Fruit fly (Drosophila melanogaster) whole organism, embryonic: ENCODE measurements around the gene CG32568.

Experiments
- ATbp ChIP-seq: fragments of 200-800 bp; sonication (Bioruptor generic); optimal IDR thresholded peaks from 2 replicates; lab custom pipeline; 2017; ENCODE audit warnings: missing biosample characterization, mild to moderate bottlenecking, missing genetic modification characterization, missing genetic modification reagents
- Antp ChIP-seq: fragments of 200-800 bp; sonication (Bioruptor generic); optimal IDR thresholded peaks from 3 replicates; lab custom pipeline; 2016; ENCODE audit warnings: missing biosample characterization, missing genetic modification characterization
- Bdp1 ChIP-seq: fragments of 200-800 bp; sonication (Bioruptor generic); optimal IDR thresholded peaks from 3 replicates; lab custom pipeline; 2016; ENCODE audit warnings: missing biosample characterization, missing genetic modification characterization
- Bgb ChIP-seq: fragments of 200-800 bp; sonication (Bioruptor generic); IDR thresholded peaks from 2 replicates; pipeline ENCODE4 v1.3.6; 2022; ENCODE audit warnings: missing biosample characterization, missing genetic modification characterization; ENCODE audit not compliant: partially characterized antibody
- BtbVII ChIP-seq: fragments of 200-800 bp; sonication (Bioruptor generic); optimal IDR thresholded peaks from 3 replicates; lab custom pipeline; 2017; ENCODE audit warnings: missing biosample characterization, mild to moderate bottlenecking, missing genetic modification characterization
- CG10209 ChIP-seq: fragments of 200-800 bp; sonication (Bioruptor generic); optimal IDR thresholded peaks from 3 replicates; lab custom pipeline; 2017; ENCODE audit warnings: missing biosample characterization, mild to moderate bottlenecking, missing genetic modification characterization, missing genetic modification reagents
- CG10274 ChIP-seq: fragments of 200-800 bp; sonication (Bioruptor generic); optimal IDR thresholded peaks from 3 replicates; lab custom pipeline; 2017; ENCODE audit warnings: missing biosample characterization, mild to moderate bottlenecking, missing genetic modification characterization
- CG10366 ChIP-seq: fragments of 200-800 bp; sonication (Bioruptor generic); IDR thresholded peaks from 2 replicates; pipeline ENCODE4 v1.3.6; 2022; ENCODE audit warnings: missing biosample characterization, missing genetic modification characterization
- CG11560 ChIP-seq: fragments of 200-800 bp; sonication (Bioruptor generic); IDR thresholded peaks from 3 replicates; pipeline ENCODE4 v1.3.6; 2022; ENCODE audit warnings: missing biosample characterization, missing genetic modification characterization
- CG12104 ChIP-seq: fragments of 200-800 bp; sonication (Bioruptor generic); optimal IDR thresholded peaks from 3 replicates; lab custom pipeline; 2016; ENCODE audit warnings: missing biosample characterization, missing genetic modification characterization
- CG12391 ChIP-seq: fragments of 200-800 bp; sonication (Bioruptor generic); optimal IDR thresholded peaks from 3 replicates; lab custom pipeline; 2018; ENCODE audit warnings: missing biosample characterization, mild to moderate bottlenecking, missing genetic modification characterization, moderate library complexity
- CG13424 ChIP-seq: fragments of 200-800 bp; sonication (Bioruptor generic); optimal IDR thresholded peaks from 2 replicates; lab custom pipeline; 2019; ENCODE audit warnings: missing biosample characterization, mild to moderate bottlenecking, missing genetic modification characterization, moderate library complexity
- CG13624 ChIP-seq: fragments of 200-800 bp; sonication (Bioruptor generic); optimal IDR thresholded peaks from 2 replicates; lab custom pipeline; 2016; ENCODE audit warnings: missing biosample characterization, missing genetic modification characterization
- CG15269 ChIP-seq: fragments of 200-800 bp; sonication (Bioruptor generic); optimal IDR thresholded peaks from 2 replicates; lab custom pipeline; 2018; ENCODE audit warnings: missing biosample characterization, mild to moderate bottlenecking, missing genetic modification characterization, moderate library complexity
- CG15696 ChIP-seq: fragments of 200-800 bp; sonication (Bioruptor generic); optimal IDR thresholded peaks from 2 replicates; lab custom pipeline; 2019; ENCODE audit warnings: missing biosample characterization, mild to moderate bottlenecking, missing genetic modification characterization, moderate library complexity
- CG1647 ChIP-seq: fragments of 200-800 bp; sonication (Bioruptor generic); optimal IDR thresholded peaks from 3 replicates; lab custom pipeline; 2016; ENCODE audit warnings: missing biosample characterization, missing genetic modification characterization
- CG16779 ChIP-seq: fragments of 200-800 bp; sonication (Bioruptor generic); IDR thresholded peaks from 2 replicates; pipeline ENCODE4 v1.3.6; 2022; ENCODE audit warnings: missing biosample characterization, missing genetic modification characterization
- CG17328 ChIP-seq: fragments of 200-800 bp; sonication (Bioruptor generic); IDR thresholded peaks from 2 replicates; pipeline ENCODE4 v1.3.6; 2022; ENCODE audit warnings: missing biosample characterization, missing genetic modification characterization
- CG17612 ChIP-seq: fragments of 200-800 bp; sonication (Bioruptor generic); IDR thresholded peaks from 2 replicates; pipeline ENCODE4 v1.3.6; 2022; ENCODE audit warnings: missing biosample characterization, missing genetic modification characterization
- CG17829 ChIP-seq: fragments of 200-800 bp; optimal IDR thresholded peaks from 2 replicates; lab custom pipeline; 2019; ENCODE audit warnings: missing biosample characterization, mild to moderate bottlenecking, missing genetic modification characterization, moderate library complexity
- CG2116 ChIP-seq: fragments of 200-800 bp; sonication (Bioruptor generic); optimal IDR thresholded peaks from 3 replicates; lab custom pipeline; 2018; ENCODE audit warnings: missing biosample characterization, mild to moderate bottlenecking, missing genetic modification characterization
- CG2202 ChIP-seq: fragments of 200-800 bp; sonication (Bioruptor generic); optimal IDR thresholded peaks from 2 replicates; lab custom pipeline; 2018; ENCODE audit warnings: missing biosample characterization, mild to moderate bottlenecking, missing genetic modification characterization
- CG2875 ChIP-seq: fragments of 200-800 bp; sonication (Bioruptor generic); optimal IDR thresholded peaks from 2 replicates; lab custom pipeline; 2017; ENCODE audit warnings: missing biosample characterization, mild to moderate bottlenecking, missing genetic modification characterization, missing genetic modification reagents
- CG30020 ChIP-seq: fragments of 200-800 bp; optimal IDR thresholded peaks from 2 replicates; lab custom pipeline; 2019; ENCODE audit warnings: missing biosample characterization, mild to moderate bottlenecking, missing genetic modification characterization, moderate library complexity
- CG4328 ChIP-seq: fragments of 200-800 bp; sonication (Bioruptor generic); optimal IDR thresholded peaks from 3 replicates; lab custom pipeline; 2017; ENCODE audit warnings: missing biosample characterization, missing genetic modification reagents, missing genetic modification characterization
- CG4854 ChIP-seq: fragments of 200-800 bp; sonication (Bioruptor generic); optimal IDR thresholded peaks from 2 replicates; lab custom pipeline; 2016; ENCODE audit warnings: missing biosample characterization, missing genetic modification characterization, inconsistent platforms
- D19B ChIP-seq: fragments of 200-800 bp; sonication (Bioruptor generic); optimal IDR thresholded peaks from 2 replicates; lab custom pipeline; 2017; ENCODE audit warnings: missing biosample characterization, mild to moderate bottlenecking, missing genetic modification characterization
- Dad ChIP-seq: fragments of 200-800 bp; sonication (Bioruptor generic); optimal IDR thresholded peaks from 3 replicates; lab custom pipeline; 2016; ENCODE audit warnings: missing biosample characterization, missing genetic modification characterization
- Hand ChIP-seq: fragments of 200-800 bp; sonication (Bioruptor generic); optimal IDR thresholded peaks from 2 replicates; lab custom pipeline; 2017; ENCODE audit warnings: mild to moderate bottlenecking, missing biosample characterization, missing genetic modification reagents, missing genetic modification characterization
- Jarid2 ChIP-seq: fragments of 200-800 bp; sonication (Bioruptor generic); optimal IDR thresholded peaks from 3 replicates; lab custom pipeline; 2017; ENCODE audit warnings: mild to moderate bottlenecking, missing biosample characterization, missing genetic modification reagents, missing genetic modification characterization
- Mrtf ChIP-seq: fragments of 200-800 bp; sonication (Bioruptor generic); IDR thresholded peaks from 3 replicates; pipeline ENCODE4 v1.3.6; 2022; ENCODE audit warnings: missing biosample characterization, missing genetic modification characterization
- NFAT ChIP-seq: fragments of 200-800 bp; sonication (Bioruptor generic); IDR thresholded peaks from 2 replicates; pipeline ENCODE4 v1.3.6; 2022; ENCODE audit warnings: missing biosample characterization, missing genetic modification characterization
- Scr ChIP-seq: fragments of 200-800 bp; sonication (Bioruptor generic); IDR thresholded peaks from 2 replicates; pipeline ENCODE4 v1.3.6; 2022; ENCODE audit warnings: missing biosample characterization, missing genetic modification characterization; ENCODE audit not compliant: partially characterized antibody
- Sin3A ChIP-seq: fragments of >200 bp; optimal IDR thresholded peaks from 2 replicates; lab custom pipeline; 2018
- ara ChIP-seq: fragments of 200-800 bp; sonication (Bioruptor generic); IDR thresholded peaks from 2 replicates; pipeline ENCODE4 v1.3.6; 2022; ENCODE audit warnings: missing biosample characterization, missing genetic modification characterization
- btn ChIP-seq: fragments of 200-800 bp; sonication (Bioruptor generic); optimal IDR thresholded peaks from 2 replicates; lab custom pipeline; 2016; ENCODE audit warnings: missing biosample characterization, missing genetic modification characterization
- chif ChIP-seq, 2 experiments: fragments of 200-800 bp; sonication (Bioruptor generic); optimal IDR thresholded peaks; 3 replicates each; lab custom pipeline; 2016; ENCODE audit warnings: missing biosample characterization in 2 of 2, missing genetic modification characterization in 2 of 2
- chinmo ChIP-seq: fragments of 200-800 bp; sonication (Bioruptor generic); IDR thresholded peaks from 4 replicates; pipeline ENCODE4 v1.3.6; 2022; ENCODE audit warnings: missing biosample characterization, missing genetic modification characterization; ENCODE audit not compliant: partially characterized antibody
- crc ChIP-seq: fragments of 200-800 bp; sonication (Bioruptor generic); optimal IDR thresholded peaks from 2 replicates; lab custom pipeline; 2016; ENCODE audit warnings: missing biosample characterization, missing genetic modification characterization
- esg ChIP-seq: fragments of 200-800 bp; sonication (Bioruptor generic); conservative IDR thresholded peaks from 2 replicates; pipeline ENCODE4 v1.3.6; 2022; ENCODE audit warnings: missing biosample characterization, missing genetic modification characterization
- gce ChIP-seq: fragments of 200-800 bp; sonication (Bioruptor generic); IDR thresholded peaks from 3 replicates; pipeline ENCODE4 v1.3.6; 2022; ENCODE audit warnings: missing biosample characterization, missing genetic modification characterization
- gfzf ChIP-seq: fragments of 200-800 bp; sonication (Bioruptor generic); optimal IDR thresholded peaks from 2 replicates; lab custom pipeline; 2016; ENCODE audit warnings: missing biosample characterization, mild to moderate bottlenecking, missing genetic modification characterization, moderate library complexity
- gsb ChIP-seq: fragments of 200-800 bp; sonication (Bioruptor generic); IDR thresholded peaks from 2 replicates; pipeline ENCODE4 v1.3.6; 2022; ENCODE audit warnings: missing biosample characterization, missing genetic modification characterization
- hth ChIP-seq: fragments of >200 bp; optimal IDR thresholded peaks from 2 replicates; lab custom pipeline; 2017; ENCODE audit warnings: inconsistent platforms
- luna ChIP-seq: fragments of 200-800 bp; sonication (Bioruptor generic); optimal IDR thresholded peaks from 2 replicates; lab custom pipeline; 2016; ENCODE audit warnings: missing biosample characterization, missing genetic modification characterization
- org-1 ChIP-seq: fragments of 200-800 bp; sonication (Bioruptor generic); optimal IDR thresholded peaks from 2 replicates; lab custom pipeline; 2017; ENCODE audit warnings: missing biosample characterization, missing genetic modification characterization
- p53 ChIP-seq: fragments of 200-800 bp; sonication (Bioruptor generic); optimal IDR thresholded peaks from 2 replicates; lab custom pipeline; 2016; ENCODE audit warnings: missing biosample characterization, missing genetic modification characterization
- shn ChIP-seq: fragments of 200-800 bp; sonication (Bioruptor generic); optimal IDR thresholded peaks from 3 replicates; lab custom pipeline; 2016; ENCODE audit warnings: missing biosample characterization, missing genetic modification characterization
- sima ChIP-seq: fragments of 200-800 bp; sonication (Bioruptor generic); optimal IDR thresholded peaks from 2 replicates; lab custom pipeline; 2016; ENCODE audit warnings: missing biosample characterization, missing genetic modification characterization
- tin ChIP-seq: fragments of 200-800 bp; sonication (Bioruptor generic); optimal IDR thresholded peaks from 3 replicates; lab custom pipeline; 2016; ENCODE audit warnings: missing biosample characterization, missing genetic modification characterization
- tio ChIP-seq: fragments of 200-800 bp; sonication (Bioruptor generic); optimal IDR thresholded peaks from 2 replicates; lab custom pipeline; 2017; ENCODE audit warnings: missing biosample characterization, missing genetic modification characterization, inconsistent platforms
- usp ChIP-seq: fragments of >200 bp; optimal IDR thresholded peaks from 2 replicates; lab custom pipeline; 2017; ENCODE audit warnings: missing biosample characterization, missing genetic modification characterization
- zfh2 ChIP-seq: fragments of 200-800 bp; sonication (Bioruptor generic); optimal IDR thresholded peaks from 2 replicates; lab custom pipeline; 2016; ENCODE audit warnings: missing biosample characterization, missing genetic modification characterization

Gene CG32568

dm6 chrX:16781055-16781454, 40.3 kb downstream of the CG32568 start (continued):
- TF ChIP-seq crc (GFP tag; lab: Kevin White, UChicago), result no peak
- no peak for TF ChIP-seq Bdp1 (GFP tag; lab: Kevin White, UChicago)
- no peak for TF ChIP-seq Sin3A (lab: Kevin White, UChicago)
- 0 out of 3 replicates have a peak, but pooled peaks have one; percentile 17 for TF ChIP-seq CG11560 (tag; lab: Robert Waterston, UW)
- no peak for TF ChIP-seq Scr (GFP tag; lab: Robert Waterston, UW)
- TF ChIP-seq CG4328 (GFP tag; lab: Kevin White, UChicago), result no peak
- 0 out of 2 replicates have a peak, but pooled peaks have one; percentile 23 for TF ChIP-seq CG17328 (GFP tag; lab: Robert Waterston, UW)
- TF ChIP-seq luna, result no peak
- no peak for TF ChIP-seq CG10366 (GFP tag; lab: Robert Waterston, UW)
- no peak for TF ChIP-seq D19B (GFP tag; lab: Kevin White, UChicago)
- no peak for TF ChIP-seq CG30020 (tag; lab: Kevin White, UChicago)
- no peak for TF ChIP-seq NFAT (GFP tag; lab: Robert Waterston, UW)
- no peak for TF ChIP-seq ATbp (GFP tag; lab: Kevin White, UChicago)
- no peak for TF ChIP-seq sima (GFP tag; lab: Kevin White, UChicago)
- no peak for TF ChIP-seq p53
- TF ChIP-seq CG15269 (tag; lab: Kevin White, UChicago), result peak; percentile 51
- TF ChIP-seq Jarid2, result no peak
- TF ChIP-seq Hand (GFP tag; lab: Kevin White, UChicago), result no peak
- no peak for TF ChIP-seq btn (GFP tag; lab: Kevin White, UChicago)
- TF ChIP-seq shn (GFP tag; lab: Kevin White, UChicago), result peak; percentile 4
- no peak for TF ChIP-seq tio (GFP tag; lab: Kevin White, UChicago)
- no peak for TF ChIP-seq CG12391 (tag; lab: Kevin White, UChicago)
- peak; percentile 6 for TF ChIP-seq CG2116
- TF ChIP-seq CG1647 (GFP tag; lab: Kevin White, UChicago), result no peak
- no peak for TF ChIP-seq gce (GFP tag; lab: Robert Waterston, UW)
- TF ChIP-seq CG16779, result no peak
- no peak for TF ChIP-seq ara (GFP tag; lab: Robert Waterston, UW)
- TF ChIP-seq CG17612, result no peak
- no peak for TF ChIP-seq usp (GFP tag; lab: Kevin White, UChicago)
- no peak for TF ChIP-seq gsb (GFP tag; lab: Robert Waterston, UW)
- TF ChIP-seq Dad (GFP tag; lab: Kevin White, UChicago), result peak; percentile 24
- TF ChIP-seq CG15696 (tag; lab: Kevin White, UChicago), result no peak
- TF ChIP-seq chinmo, result no peak
- no peak for TF ChIP-seq Mrtf (GFP tag; lab: Robert Waterston, UW)
- TF ChIP-seq CG13424, result no peak
- no peak for TF ChIP-seq CG17829
- TF ChIP-seq zfh2 (GFP tag; lab: Kevin White, UChicago), result peak; percentile 41
- no peak for TF ChIP-seq hth (lab: Kevin White, UChicago)
- TF ChIP-seq Antp (GFP tag; lab: Kevin White, UChicago), result peak; percentile 30
- peak; percentile 15 for TF ChIP-seq CG10209
- no peak for TF ChIP-seq CG2875 (GFP tag; lab: Kevin White, UChicago)
- TF ChIP-seq CG12104, result no peak
- TF ChIP-seq CG4854 (GFP tag; lab: Kevin White, UChicago), result no peak
- TF ChIP-seq CG13624 (GFP tag; lab: Kevin White, UChicago), result peak; percentile 46
- no peak for TF ChIP-seq CG2202
- no peak for TF ChIP-seq BtbVII (GFP tag; lab: Kevin White, UChicago)
- peak; percentile 3 for TF ChIP-seq org-1 (GFP tag; lab: Kevin White, UChicago)
- TF ChIP-seq chif (GFP tag; optimal IDR thresholded peaks at IDR 0.05; lab: Kevin White, UChicago), result peak in 1 of 2 experiments; percentile 22
- TF ChIP-seq gfzf, result no peak
- no peak for TF ChIP-seq tin (GFP tag; lab: Kevin White, UChicago)
- TF ChIP-seq Bgb (GFP tag; lab: Robert Waterston, UW), result no peak
- TF ChIP-seq CG10274 (GFP tag; lab: Kevin White, UChicago), result no peak
- no peak for TF ChIP-seq esg
